Fruit fly (Drosophila melanogaster) whole organism, embryonic: ENCODE measurements around the gene CG7182.

ENCODE experiments used
- Atf3 ChIP-seq: fragments of 200-800 bp; sonication (Bioruptor generic); optimal IDR thresholded peaks from 3 replicates; lab custom pipeline; 2016; ENCODE audit warnings: missing biosample characterization, missing genetic modification characterization
- B-H1 ChIP-seq: fragments of 200-800 bp; sonication (Bioruptor generic); IDR thresholded peaks from 3 replicates; pipeline ENCODE4 v1.3.6; 2022; ENCODE audit warnings: missing biosample characterization, missing genetic modification characterization
- CG11696 ChIP-seq: fragments of 200-800 bp; sonication (Bioruptor generic); IDR thresholded peaks from 2 replicates; pipeline ENCODE4 v1.3.6; 2022; ENCODE audit warnings: missing biosample characterization, missing genetic modification characterization
- CG12236 ChIP-seq: fragments of 200-800 bp; sonication (Bioruptor generic); optimal IDR thresholded peaks from 2 replicates; lab custom pipeline; 2016; ENCODE audit warnings: missing biosample characterization, missing genetic modification characterization
- CG12299 ChIP-seq: fragments of 200-800 bp; sonication (Bioruptor generic); optimal IDR thresholded peaks from 2 replicates; lab custom pipeline; 2018; ENCODE audit warnings: missing biosample characterization, mild to moderate bottlenecking, missing genetic modification characterization
- CG1233 ChIP-seq: fragments of 200-800 bp; sonication (Bioruptor generic); optimal IDR thresholded peaks from 4 replicates; lab custom pipeline; 2018; ENCODE audit warnings: missing biosample characterization, mild to moderate bottlenecking, missing genetic modification characterization
- CG13287 ChIP-seq: fragments of 200-800 bp; sonication (Bioruptor generic); IDR thresholded peaks from 2 replicates; pipeline ENCODE4 v1.3.6; 2022; ENCODE audit warnings: missing biosample characterization, missing genetic modification characterization; ENCODE audit not compliant: partially characterized antibody
- CG13624 ChIP-seq: fragments of 200-800 bp; sonication (Bioruptor generic); optimal IDR thresholded peaks from 2 replicates; lab custom pipeline; 2016; ENCODE audit warnings: missing biosample characterization, missing genetic modification characterization
- CG14441 ChIP-seq: fragments of 200-800 bp; sonication (Bioruptor generic); IDR thresholded peaks from 2 replicates; pipeline ENCODE4 v1.3.6; 2022; ENCODE audit warnings: missing biosample characterization, missing genetic modification characterization
- CG14667 ChIP-seq: fragments of 200-800 bp; sonication (Bioruptor generic); IDR thresholded peaks from 2 replicates; pipeline ENCODE4 v1.3.6; 2022; ENCODE audit warnings: missing biosample characterization, missing genetic modification characterization
- CG16779 ChIP-seq: fragments of 200-800 bp; sonication (Bioruptor generic); IDR thresholded peaks from 2 replicates; pipeline ENCODE4 v1.3.6; 2022; ENCODE audit warnings: missing biosample characterization, missing genetic modification characterization
- CG16813 ChIP-seq: fragments of 200-800 bp; sonication (Bioruptor generic); IDR thresholded peaks from 3 replicates; pipeline ENCODE4 v1.3.6; 2022; ENCODE audit warnings: missing biosample characterization, missing genetic modification characterization; ENCODE audit not compliant: partially characterized antibody
- CG3065 ChIP-seq: fragments of 200-800 bp; sonication (Bioruptor generic); optimal IDR thresholded peaks from 2 replicates; lab custom pipeline; 2016; ENCODE audit warnings: missing biosample characterization, missing genetic modification characterization
- CG31441 ChIP-seq: fragments of 200-800 bp; sonication (Bioruptor generic); IDR thresholded peaks from 2 replicates; pipeline ENCODE4 v1.3.6; 2022; ENCODE audit warnings: missing biosample characterization, missing genetic modification characterization
- CG3407 ChIP-seq: fragments of 200-800 bp; sonication (Bioruptor generic); optimal IDR thresholded peaks from 2 replicates; lab custom pipeline; 2018; ENCODE audit warnings: missing biosample characterization, mild to moderate bottlenecking, missing genetic modification characterization
- CG34422 ChIP-seq: fragments of 200-800 bp; sonication (Bioruptor generic); IDR thresholded peaks from 3 replicates; pipeline ENCODE4 v1.3.6; 2022; ENCODE audit warnings: missing biosample characterization, missing genetic modification characterization
- CG3838 ChIP-seq: fragments of 200-800 bp; sonication (Bioruptor generic); optimal IDR thresholded peaks from 3 replicates; lab custom pipeline; 2016; ENCODE audit warnings: missing biosample characterization, missing genetic modification characterization
- CG4360 ChIP-seq: fragments of 200-800 bp; sonication (Bioruptor generic); IDR thresholded peaks from 2 replicates; pipeline ENCODE4 v1.3.6; 2022; ENCODE audit warnings: missing biosample characterization, missing genetic modification characterization
- CG5180 ChIP-seq: fragments of 200-800 bp; sonication (Bioruptor generic); optimal IDR thresholded peaks from 3 replicates; lab custom pipeline; 2017; ENCODE audit warnings: missing biosample characterization, missing genetic modification characterization, mild to moderate bottlenecking, moderate library complexity, missing genetic modification reagents
- CG6272 ChIP-seq: fragments of 200-800 bp; sonication (Bioruptor generic); IDR thresholded peaks from 2 replicates; pipeline ENCODE4 v1.3.6; 2022; ENCODE audit warnings: missing biosample characterization, missing genetic modification characterization
- CG6683 ChIP-seq: fragments of 200-800 bp; sonication (Bioruptor generic); optimal IDR thresholded peaks from 2 replicates; lab custom pipeline; 2017; ENCODE audit warnings: missing biosample characterization, mild to moderate bottlenecking, missing genetic modification characterization, missing genetic modification reagents
- CG7987 ChIP-seq: fragments of 200-800 bp; sonication (Bioruptor generic); optimal IDR thresholded peaks from 2 replicates; lab custom pipeline; 2018; ENCODE audit warnings: missing biosample characterization, mild to moderate bottlenecking, missing genetic modification characterization, moderate library complexity
- CG8924 ChIP-seq: fragments of 200-800 bp; optimal IDR thresholded peaks from 3 replicates; lab custom pipeline; 2019; ENCODE audit warnings: missing biosample characterization, mild to moderate bottlenecking, missing genetic modification characterization, moderate library complexity
- CoRest ChIP-seq: fragments of 200-800 bp; sonication (Bioruptor generic); optimal IDR thresholded peaks from 3 replicates; lab custom pipeline; 2018; ENCODE audit warnings: missing biosample characterization, mild to moderate bottlenecking, missing genetic modification characterization, moderate library complexity
- D19B ChIP-seq: fragments of 200-800 bp; sonication (Bioruptor generic); optimal IDR thresholded peaks from 2 replicates; lab custom pipeline; 2017; ENCODE audit warnings: missing biosample characterization, mild to moderate bottlenecking, missing genetic modification characterization
- Dek ChIP-seq: fragments of 200-800 bp; sonication (Bioruptor generic); optimal IDR thresholded peaks from 3 replicates; lab custom pipeline; 2019; ENCODE audit warnings: missing biosample characterization, mild to moderate bottlenecking, missing genetic modification characterization, moderate library complexity
- Doc3 ChIP-seq: fragments of 200-800 bp; sonication (Bioruptor generic); IDR thresholded peaks from 3 replicates; pipeline ENCODE4 v1.3.6; 2022; ENCODE audit warnings: missing biosample characterization, missing genetic modification characterization; ENCODE audit not compliant: partially characterized antibody
- Elba2 ChIP-seq: fragments of 200-800 bp; sonication (Bioruptor generic); optimal IDR thresholded peaks from 3 replicates; lab custom pipeline; 2016; ENCODE audit warnings: missing biosample characterization, missing genetic modification characterization
- HLH4C ChIP-seq: fragments of 200-800 bp; sonication (Bioruptor generic); IDR thresholded peaks from 3 replicates; pipeline ENCODE4 v1.3.6; 2022; ENCODE audit warnings: missing biosample characterization, missing genetic modification characterization; ENCODE audit not compliant: partially characterized antibody
- HLH54F ChIP-seq: fragments of 200-800 bp; sonication (Bioruptor generic); optimal IDR thresholded peaks from 3 replicates; lab custom pipeline; 2016; ENCODE audit warnings: missing biosample characterization, missing genetic modification characterization
- MBD-R2 ChIP-seq: fragments of 200-800 bp; sonication (Bioruptor generic); IDR thresholded peaks from 2 replicates; pipeline ENCODE4 v1.3.6; 2022; ENCODE audit warnings: missing biosample characterization, missing genetic modification characterization
- Max ChIP-seq: fragments of 200-800 bp; sonication (Bioruptor generic); optimal IDR thresholded peaks from 2 replicates; lab custom pipeline; 2016; ENCODE audit warnings: missing biosample characterization, mild to moderate bottlenecking, missing genetic modification characterization
- NC2β ChIP-seq: fragments of 200-800 bp; sonication (Bioruptor generic); optimal IDR thresholded peaks from 2 replicates; lab custom pipeline; 2016; ENCODE audit warnings: missing biosample characterization, missing genetic modification characterization
- Rfx ChIP-seq: fragments of 200-800 bp; sonication (Bioruptor generic); IDR thresholded peaks from 2 replicates; pipeline ENCODE4 v1.3.6; 2022; ENCODE audit warnings: missing biosample characterization, missing genetic modification characterization
- Sox100B ChIP-seq: fragments of 200-800 bp; sonication (Bioruptor generic); optimal IDR thresholded peaks from 3 replicates; lab custom pipeline; 2018; ENCODE audit warnings: missing biosample characterization, mild to moderate bottlenecking, missing genetic modification characterization
- Xrp1 ChIP-seq: fragments of 200-800 bp; sonication (Bioruptor generic); IDR thresholded peaks from 2 replicates; pipeline ENCODE4 v1.3.6; 2022; ENCODE audit warnings: missing biosample characterization, missing genetic modification characterization
- bigmax ChIP-seq: fragments of 200-800 bp; sonication (Bioruptor generic); optimal IDR thresholded peaks from 2 replicates; lab custom pipeline; 2018; ENCODE audit warnings: missing biosample characterization, mild to moderate bottlenecking, missing genetic modification characterization
- bsh ChIP-seq, 2 experiments: fragments of 200-800 bp; sonication (Bioruptor generic); optimal IDR thresholded peaks; 2 replicates each; lab custom pipeline; 2017 to 2018; ENCODE audit warnings: mild to moderate bottlenecking in 2 of 2, missing biosample characterization in 2 of 2, missing genetic modification characterization in 2 of 2, moderate library complexity in 1 of 2
- chif ChIP-seq, 2 experiments: fragments of 200-800 bp; sonication (Bioruptor generic); optimal IDR thresholded peaks; 3 replicates each; lab custom pipeline; 2016; ENCODE audit warnings: missing biosample characterization in 2 of 2, missing genetic modification characterization in 2 of 2
- ci ChIP-seq: fragments of 200-800 bp; sonication (Bioruptor generic); IDR thresholded peaks from 3 replicates; pipeline ENCODE4 v1.3.6; 2022; ENCODE audit warnings: missing biosample characterization, missing genetic modification characterization
- corto ChIP-seq: fragments of 200-800 bp; sonication (Bioruptor generic); optimal IDR thresholded peaks from 2 replicates; lab custom pipeline; 2016; ENCODE audit warnings: missing biosample characterization, mild to moderate bottlenecking, missing genetic modification characterization, moderate library complexity
- croc ChIP-seq: fragments of 200-800 bp; sonication (Bioruptor generic); conservative IDR thresholded peaks from 3 replicates; pipeline ENCODE4 v1.3.6; 2022; ENCODE audit warnings: missing biosample characterization, missing genetic modification characterization
- fd102C ChIP-seq: fragments of 200-800 bp; sonication (Bioruptor generic); optimal IDR thresholded peaks from 2 replicates; lab custom pipeline; 2018; ENCODE audit warnings: missing biosample characterization, mild to moderate bottlenecking, missing genetic modification characterization, moderate library complexity
- hb ChIP-seq: fragments of 200-800 bp; sonication (Bioruptor generic); IDR thresholded peaks from 3 replicates; pipeline ENCODE4 v1.3.6; 2022; ENCODE audit warnings: missing biosample characterization, missing genetic modification characterization; ENCODE audit not compliant: partially characterized antibody
- hbn ChIP-seq: fragments of 200-800 bp; sonication (Bioruptor generic); IDR thresholded peaks from 2 replicates; pipeline ENCODE4 v1.3.6; 2022; ENCODE audit warnings: missing biosample characterization, missing genetic modification characterization; ENCODE audit not compliant: partially characterized antibody
- inv ChIP-seq: fragments of 200-800 bp; sonication (Bioruptor generic); IDR thresholded peaks from 2 replicates; pipeline ENCODE4 v1.3.6; 2022; ENCODE audit warnings: missing biosample characterization, missing genetic modification characterization; ENCODE audit not compliant: partially characterized antibody
- kah ChIP-seq: fragments of 200-800 bp; sonication (Bioruptor generic); optimal IDR thresholded peaks from 2 replicates; lab custom pipeline; 2018; ENCODE audit warnings: missing biosample characterization, mild to moderate bottlenecking, missing genetic modification characterization
- kay ChIP-seq: fragments of 200-800 bp; sonication (Bioruptor generic); optimal IDR thresholded peaks from 2 replicates; lab custom pipeline; 2016; ENCODE audit warnings: missing biosample characterization, missing genetic modification characterization
- klu ChIP-seq: fragments of 200-800 bp; sonication (Bioruptor generic); IDR thresholded peaks from 2 replicates; pipeline ENCODE4 v1.3.6; 2022; ENCODE audit warnings: missing biosample characterization, missing genetic modification characterization
- pfk ChIP-seq: fragments of 200-800 bp; sonication (Bioruptor generic); optimal IDR thresholded peaks from 2 replicates; lab custom pipeline; 2018; ENCODE audit warnings: missing biosample characterization, mild to moderate bottlenecking, missing genetic modification characterization, moderate library complexity

The CG7182 gene

DNA sequence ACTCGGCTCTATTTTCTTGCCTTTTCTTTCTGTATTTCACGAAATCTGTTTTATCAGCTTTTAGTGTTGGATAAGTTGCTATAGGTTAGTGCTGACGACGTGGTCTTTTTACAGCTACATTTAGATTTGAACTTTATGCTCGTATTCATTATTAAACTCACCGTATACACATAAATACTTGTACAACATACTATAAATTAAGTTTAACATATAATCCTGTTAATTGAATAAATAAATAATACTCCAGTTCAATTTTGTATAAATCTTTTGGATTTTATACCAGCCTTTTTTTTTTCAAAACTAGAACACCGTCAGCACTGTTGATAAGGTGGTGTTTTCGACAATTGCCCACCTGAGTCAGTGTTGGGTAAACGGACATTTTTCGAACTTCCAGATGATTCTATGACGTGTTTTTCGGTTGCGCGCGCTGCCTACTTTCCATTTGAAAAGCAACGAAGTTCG lies 37.3 kb downstream of the CG7182 start, which contains the start of gene BI-1 (continued):
- TF ChIP-seq CG7987 (GFP tag; lab: Kevin White, UChicago) (peak; percentile 7), bsh (GFP tag; optimal IDR thresholded peaks at IDR 0.05; lab: Kevin White, UChicago) (peak in 1 of 2 experiments; percentile 50), CG3838 (GFP tag; lab: Kevin White, UChicago) (no peak), CG3407 (GFP tag; lab: Kevin White, UChicago) (peak; percentile 9), chif (GFP tag; optimal IDR thresholded peaks at IDR 0.05; lab: Kevin White, UChicago) (peak in 1 of 2 experiments; percentile 0), CG6683 (GFP tag; lab: Kevin White, UChicago) (peak; percentile 60), CG34422 (GFP tag; lab: Robert Waterston, UW) (no peak), CG12299 (tag; lab: Kevin White, UChicago) (peak; percentile 29), CG16779 (GFP tag; lab: Robert Waterston, UW) (no peak), ci (GFP tag; lab: Robert Waterston, UW) (0 out of 3 replicates have a peak, but pooled peaks have one; percentile 17), MBD-R2 (peak; percentile 50), CG5180 (GFP tag; lab: Kevin White, UChicago) (no peak), Dek (tag; lab: Kevin White, UChicago) (peak; percentile 69), inv (GFP tag; lab: Robert Waterston, UW) (no peak), CoRest (tag; lab: Kevin White, UChicago) (peak; percentile 84), corto (GFP tag; lab: Kevin White, UChicago) (peak; percentile 17), CG11696 (no peak), D19B (peak; percentile 58), kah (GFP tag; lab: Kevin White, UChicago) (peak; percentile 70), CG8924 (tag; lab: Kevin White, UChicago) (no peak), hb (no peak), CG12236 (GFP tag; lab: Kevin White, UChicago) (no peak), CG13624 (GFP tag; lab: Kevin White, UChicago) (peak; percentile 44), Rfx (GFP tag; lab: Robert Waterston, UW) (peak; percentile 69; the same call in 1 of the 2 replicates), CG14667 (no peak), bigmax (GFP tag; lab: Kevin White, UChicago) (no peak), HLH4C (no peak), B-H1 (no peak), Max (peak; percentile 83), Xrp1 (GFP tag; lab: Robert Waterston, UW) (peak; percentile 47), NC2β (GFP tag; lab: Kevin White, UChicago) (no peak), croc (GFP tag; lab: Robert Waterston, UW) (peak; percentile 16; the same call in 1 of the 3 replicates), kay (GFP tag; lab: Kevin White, UChicago) (peak; percentile 80), Elba2 (GFP tag; lab: Kevin White, UChicago) (no peak), Atf3 (GFP tag; lab: Kevin White, UChicago) (no peak), Sox100B (GFP tag; lab: Kevin White, UChicago) (peak; percentile 79), hbn (GFP tag; lab: Robert Waterston, UW) (0 out of 2 replicates have a peak, but pooled peaks have one; percentile 16), CG14441 (GFP tag; lab: Robert Waterston, UW) (no peak), CG13287 (GFP tag; lab: Robert Waterston, UW) (no peak), fd102C (GFP tag; lab: Kevin White, UChicago) (no peak), CG6272 (GFP tag; lab: Robert Waterston, UW) (0 out of 2 replicates have a peak, but pooled peaks have one; percentile 16), CG16813 (GFP tag; lab: Robert Waterston, UW) (no peak), HLH54F (GFP tag; lab: Kevin White, UChicago) (peak; percentile 38), klu (peak; percentile 62; the same call in 1 of the 2 replicates), CG31441 (GFP tag; lab: Robert Waterston, UW) (no peak), CG4360 (GFP tag; lab: Robert Waterston, UW) (no peak), pfk (GFP tag; lab: Kevin White, UChicago) (no peak), CG3065 (GFP tag; lab: Kevin White, UChicago) (no peak), CG1233 (GFP tag; lab: Kevin White, UChicago) (peak; percentile 79), Doc3 (no peak)
